Fruit fly (Drosophila melanogaster) whole organism, embryonic: ENCODE data around the gene Mgstl.

ENCODE experiments used
- Atf-2 ChIP-seq: fragments of 200-800 bp; sonication (Bioruptor generic); optimal IDR thresholded peaks from 2 replicates; lab custom pipeline; 2016; ENCODE audit warnings: missing biosample characterization, missing genetic modification characterization
- Bgb ChIP-seq: fragments of 200-800 bp; sonication (Bioruptor generic); IDR thresholded peaks from 2 replicates; pipeline ENCODE4 v1.3.6; 2022; ENCODE audit warnings: missing biosample characterization, missing genetic modification characterization; ENCODE audit not compliant: partially characterized antibody
- CG10959 ChIP-seq: fragments of 200-800 bp; sonication (Bioruptor generic); IDR thresholded peaks from 2 replicates; pipeline ENCODE4 v1.3.6; 2022; ENCODE audit warnings: missing biosample characterization, missing genetic modification characterization
- CG10979 ChIP-seq: fragments of 200-800 bp; sonication (Bioruptor generic); optimal IDR thresholded peaks from 2 replicates; lab custom pipeline; 2018; ENCODE audit warnings: missing biosample characterization, mild to moderate bottlenecking, missing genetic modification characterization, moderate library complexity
- CG11093 ChIP-seq: fragments of 200-800 bp; sonication (Bioruptor generic); IDR thresholded peaks from 3 replicates; pipeline ENCODE4 v1.3.6; 2022; ENCODE audit warnings: missing biosample characterization, missing genetic modification characterization
- CG12744 ChIP-seq: fragments of 200-800 bp; sonication (Bioruptor generic); optimal IDR thresholded peaks from 2 replicates; lab custom pipeline; 2016; ENCODE audit warnings: missing biosample characterization, missing genetic modification characterization
- CG12769 ChIP-seq: fragments of 200-800 bp; sonication (Bioruptor generic); optimal IDR thresholded peaks from 2 replicates; lab custom pipeline; 2019; ENCODE audit warnings: missing biosample characterization, mild to moderate bottlenecking, missing genetic modification characterization, moderate library complexity
- CG14050 ChIP-seq: fragments of 200-800 bp; sonication (Bioruptor generic); IDR thresholded peaks from 3 replicates; pipeline ENCODE4 v1.3.6; 2022; ENCODE audit warnings: missing biosample characterization, missing genetic modification characterization
- CG14667 ChIP-seq: fragments of 200-800 bp; sonication (Bioruptor generic); IDR thresholded peaks from 2 replicates; pipeline ENCODE4 v1.3.6; 2022; ENCODE audit warnings: missing biosample characterization, missing genetic modification characterization
- CG15269 ChIP-seq: fragments of 200-800 bp; sonication (Bioruptor generic); optimal IDR thresholded peaks from 2 replicates; lab custom pipeline; 2018; ENCODE audit warnings: missing biosample characterization, mild to moderate bottlenecking, missing genetic modification characterization, moderate library complexity
- CG1529 ChIP-seq: fragments of 200-800 bp; sonication (Bioruptor generic); optimal IDR thresholded peaks from 3 replicates; lab custom pipeline; 2018; ENCODE audit warnings: missing biosample characterization, missing genetic modification characterization
- CG17186 ChIP-seq: fragments of 200-800 bp; sonication (Bioruptor generic); optimal IDR thresholded peaks from 3 replicates; lab custom pipeline; 2017; ENCODE audit warnings: missing biosample characterization, missing genetic modification reagents, missing genetic modification characterization
- CG17328 ChIP-seq: fragments of 200-800 bp; sonication (Bioruptor generic); IDR thresholded peaks from 2 replicates; pipeline ENCODE4 v1.3.6; 2022; ENCODE audit warnings: missing biosample characterization, missing genetic modification characterization
- CG17361 ChIP-seq: fragments of 200-800 bp; sonication (Bioruptor generic); IDR thresholded peaks from 3 replicates; pipeline ENCODE4 v1.3.6; 2022; ENCODE audit warnings: missing biosample characterization, missing genetic modification characterization
- CG3407 ChIP-seq: fragments of 200-800 bp; sonication (Bioruptor generic); optimal IDR thresholded peaks from 2 replicates; lab custom pipeline; 2018; ENCODE audit warnings: missing biosample characterization, mild to moderate bottlenecking, missing genetic modification characterization
- CG4404 ChIP-seq: fragments of 200-800 bp; sonication (Bioruptor generic); IDR thresholded peaks from 2 replicates; pipeline ENCODE4 v1.3.6; 2022; ENCODE audit warnings: missing biosample characterization, missing genetic modification characterization
- CG4424 ChIP-seq: fragments of 200-800 bp; sonication (Bioruptor generic); optimal IDR thresholded peaks from 3 replicates; lab custom pipeline; 2016; ENCODE audit warnings: missing biosample characterization, missing genetic modification characterization
- CG4730 ChIP-seq: fragments of 200-800 bp; sonication (Bioruptor generic); IDR thresholded peaks from 2 replicates; pipeline ENCODE4 v1.3.6; 2022; ENCODE audit warnings: missing biosample characterization, missing genetic modification characterization
- CG5245 ChIP-seq: fragments of 200-800 bp; sonication (Bioruptor generic); optimal IDR thresholded peaks from 3 replicates; lab custom pipeline; 2016; ENCODE audit warnings: missing biosample characterization, missing genetic modification characterization
- CG6654 ChIP-seq: fragments of 200-800 bp; sonication (Bioruptor generic); optimal IDR thresholded peaks from 2 replicates; lab custom pipeline; 2017; ENCODE audit warnings: missing biosample characterization, mild to moderate bottlenecking, missing genetic modification characterization
- CG7987 ChIP-seq: fragments of 200-800 bp; sonication (Bioruptor generic); optimal IDR thresholded peaks from 2 replicates; lab custom pipeline; 2018; ENCODE audit warnings: missing biosample characterization, mild to moderate bottlenecking, missing genetic modification characterization, moderate library complexity
- CG8290 ChIP-seq, 3 experiments: fragments of 200-800 bp; sonication (Bioruptor generic); optimal IDR thresholded peaks; 2 replicates each; lab custom pipeline; 2016 to 2019; ENCODE audit warnings: missing biosample characterization in 3 of 3, missing genetic modification characterization in 3 of 3, mild to moderate bottlenecking in 2 of 3, moderate library complexity in 1 of 3
- CG9797 ChIP-seq: fragments of 200-800 bp; sonication (Bioruptor generic); optimal IDR thresholded peaks from 3 replicates; lab custom pipeline; 2018; ENCODE audit warnings: missing biosample characterization, mild to moderate bottlenecking, missing genetic modification characterization
- Dek ChIP-seq: fragments of 200-800 bp; sonication (Bioruptor generic); optimal IDR thresholded peaks from 3 replicates; lab custom pipeline; 2019; ENCODE audit warnings: missing biosample characterization, mild to moderate bottlenecking, missing genetic modification characterization, moderate library complexity
- Dfd ChIP-seq, 2 experiments: fragments of >200 bp; optimal IDR thresholded peaks; 2 replicates each; lab custom pipeline; 2017; ENCODE audit warnings: missing biosample characterization in 2 of 2, missing genetic modification characterization in 2 of 2
- Dip3 ChIP-seq: fragments of 200-800 bp; sonication (Bioruptor generic); optimal IDR thresholded peaks from 3 replicates; lab custom pipeline; 2016; ENCODE audit warnings: missing biosample characterization, missing genetic modification characterization
- Fer3 ChIP-seq: fragments of 200-800 bp; sonication (Bioruptor generic); optimal IDR thresholded peaks from 2 replicates; lab custom pipeline; 2018; ENCODE audit warnings: missing biosample characterization, mild to moderate bottlenecking, missing genetic modification characterization, moderate library complexity
- HLH54F ChIP-seq: fragments of 200-800 bp; sonication (Bioruptor generic); optimal IDR thresholded peaks from 3 replicates; lab custom pipeline; 2016; ENCODE audit warnings: missing biosample characterization, missing genetic modification characterization
- Hmr ChIP-seq: fragments of 200-800 bp; sonication (Bioruptor generic); optimal IDR thresholded peaks from 3 replicates; lab custom pipeline; 2017; ENCODE audit warnings: mild to moderate bottlenecking, missing biosample characterization, missing genetic modification reagents, missing genetic modification characterization
- Oaz ChIP-seq: fragments of 200-800 bp; sonication (Bioruptor generic); IDR thresholded peaks from 2 replicates; pipeline ENCODE4 v1.3.6; 2022; ENCODE audit warnings: missing biosample characterization, missing genetic modification characterization
- Scr ChIP-seq: fragments of 200-800 bp; sonication (Bioruptor generic); IDR thresholded peaks from 2 replicates; pipeline ENCODE4 v1.3.6; 2022; ENCODE audit warnings: missing biosample characterization, missing genetic modification characterization; ENCODE audit not compliant: partially characterized antibody
- Tbp ChIP-seq: fragments of >200 bp; optimal IDR thresholded peaks from 2 replicates; lab custom pipeline; 2018; ENCODE audit warnings: missing biosample characterization, missing genetic modification characterization
- ap ChIP-seq: fragments of 200-800 bp; sonication (Bioruptor generic); IDR thresholded peaks from 2 replicates; pipeline ENCODE4 v1.3.6; 2022; ENCODE audit warnings: missing biosample characterization, missing genetic modification characterization
- chif ChIP-seq, 2 experiments: fragments of 200-800 bp; sonication (Bioruptor generic); optimal IDR thresholded peaks; 3 replicates each; lab custom pipeline; 2016; ENCODE audit warnings: missing biosample characterization in 2 of 2, missing genetic modification characterization in 2 of 2
- dimm ChIP-seq: fragments of 200-800 bp; sonication (Bioruptor generic); IDR thresholded peaks from 2 replicates; pipeline ENCODE4 v1.3.6; 2022; ENCODE audit warnings: missing biosample characterization, missing genetic modification characterization
- disco-r ChIP-seq: fragments of 200-800 bp; sonication (Bioruptor generic); optimal IDR thresholded peaks from 2 replicates; lab custom pipeline; 2016; ENCODE audit warnings: missing biosample characterization, missing genetic modification characterization
- emc ChIP-seq: fragments of 200-800 bp; sonication (Bioruptor generic); optimal IDR thresholded peaks from 2 replicates; lab custom pipeline; 2016; ENCODE audit warnings: missing biosample characterization, missing genetic modification characterization
- ewg ChIP-seq: fragments of 200-800 bp; sonication (Bioruptor generic); optimal IDR thresholded peaks from 3 replicates; lab custom pipeline; 2017; ENCODE audit warnings: mild to moderate bottlenecking, missing biosample characterization, missing genetic modification reagents, missing genetic modification characterization
- eyg ChIP-seq: fragments of 200-800 bp; sonication (Bioruptor generic); optimal IDR thresholded peaks from 3 replicates; lab custom pipeline; 2016; ENCODE audit warnings: missing biosample characterization, missing genetic modification characterization
- gfzf ChIP-seq: fragments of 200-800 bp; sonication (Bioruptor generic); optimal IDR thresholded peaks from 2 replicates; lab custom pipeline; 2016; ENCODE audit warnings: missing biosample characterization, mild to moderate bottlenecking, missing genetic modification characterization, moderate library complexity
- grau ChIP-seq: fragments of 200-800 bp; optimal IDR thresholded peaks from 3 replicates; lab custom pipeline; 2019; ENCODE audit warnings: missing biosample characterization, mild to moderate bottlenecking, missing genetic modification characterization, moderate library complexity
- grn ChIP-seq: fragments of 200-800 bp; sonication (Bioruptor generic); optimal IDR thresholded peaks from 3 replicates; lab custom pipeline; 2017; ENCODE audit warnings: missing biosample characterization, missing genetic modification characterization
- mirr ChIP-seq: fragments of 200-800 bp; sonication (Bioruptor generic); optimal IDR thresholded peaks from 3 replicates; lab custom pipeline; 2018; ENCODE audit warnings: missing biosample characterization, mild to moderate bottlenecking, missing genetic modification characterization
- nerfin-2 ChIP-seq: fragments of 200-800 bp; sonication (Bioruptor generic); IDR thresholded peaks from 2 replicates; pipeline ENCODE4 v1.3.6; 2022; ENCODE audit warnings: missing biosample characterization, missing genetic modification characterization; ENCODE audit not compliant: partially characterized antibody
- org-1 ChIP-seq: fragments of 200-800 bp; sonication (Bioruptor generic); optimal IDR thresholded peaks from 2 replicates; lab custom pipeline; 2017; ENCODE audit warnings: missing biosample characterization, missing genetic modification characterization
- otp ChIP-seq: fragments of 200-800 bp; sonication (Bioruptor generic); IDR thresholded peaks from 3 replicates; pipeline ENCODE4, ENCODE4 v1.3.6; 2022; ENCODE audit warnings: missing biosample characterization, missing genetic modification characterization
- pfk ChIP-seq: fragments of 200-800 bp; sonication (Bioruptor generic); optimal IDR thresholded peaks from 2 replicates; lab custom pipeline; 2018; ENCODE audit warnings: missing biosample characterization, mild to moderate bottlenecking, missing genetic modification characterization, moderate library complexity
- psq ChIP-seq: fragments of 200-800 bp; sonication (Bioruptor generic); optimal IDR thresholded peaks from 2 replicates; lab custom pipeline; 2017; ENCODE audit warnings: missing biosample characterization, missing genetic modification characterization
- tup ChIP-seq: fragments of 200-800 bp; sonication (Bioruptor generic); optimal IDR thresholded peaks from 2 replicates; lab custom pipeline; 2016; ENCODE audit warnings: missing biosample characterization, mild to moderate bottlenecking, missing genetic modification characterization, moderate library complexity
- vnd ChIP-seq: fragments of 200-800 bp; sonication (Bioruptor generic); IDR thresholded peaks from 3 replicates; pipeline ENCODE4 v1.3.6; 2022; ENCODE audit warnings: missing biosample characterization, missing genetic modification characterization; ENCODE audit not compliant: partially characterized antibody

Gene Mgstl

DNA sequence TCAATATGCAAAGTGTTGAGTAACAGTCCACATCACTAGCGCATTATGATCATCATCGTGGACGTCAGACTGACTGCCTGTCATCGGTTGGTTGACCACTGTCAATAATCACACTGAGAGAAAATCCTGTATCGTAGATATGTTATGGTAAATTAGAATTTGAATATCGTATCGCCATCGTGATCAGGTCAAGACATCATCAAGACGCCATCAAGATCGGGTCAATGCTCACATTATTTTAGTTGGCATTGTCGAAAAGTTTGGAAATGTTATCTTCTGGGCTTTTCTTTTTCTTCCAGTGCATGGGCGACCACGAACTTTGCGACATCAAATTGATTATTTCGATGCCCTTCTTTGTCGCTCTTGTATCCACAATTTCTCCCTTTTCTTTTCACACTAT is 17.1 kb downstream of the Mgstl start (continued):
- TF ChIP-seq nerfin-2 (GFP tag; lab: Robert Waterston, UW): no peak
- peak; percentile 91 for TF ChIP-seq CG10979 (tag; lab: Kevin White, UChicago)
- TF ChIP-seq Atf-2: peak; percentile 91
- TF ChIP-seq CG17328: peak; percentile 90
- peak; percentile 85 for TF ChIP-seq CG14050 (GFP tag; lab: Robert Waterston, UW)
- peak; percentile 94 for TF ChIP-seq CG15269 (tag; lab: Kevin White, UChicago)
- TF ChIP-seq mirr: peak; percentile 48
- no peak for TF ChIP-seq Dfd (GFP tag; optimal IDR thresholded peaks at IDR 0.05; lab: Kevin White, UChicago)
- peak; percentile 67 for TF ChIP-seq Dip3 (GFP tag; lab: Kevin White, UChicago)
- TF ChIP-seq CG17361: peak; percentile 88
- TF ChIP-seq otp (GFP tag; lab: Robert Waterston, UW): peak; percentile 77; the same call in 2 of the 3 replicates
- TF ChIP-seq eyg (GFP tag; lab: Kevin White, UChicago): peak; percentile 91
- TF ChIP-seq CG4404: peak; percentile 32; the same call in 1 of the 2 replicates
- TF ChIP-seq CG8290 (GFP tag; optimal IDR thresholded peaks at IDR 0.05; lab: Kevin White, UChicago): peak; percentile 86
- TF ChIP-seq CG8290 (tag; optimal IDR thresholded peaks at IDR 0.05; lab: Kevin White, UChicago): peak; percentile 38 to 93
- peak; percentile 79 for TF ChIP-seq tup (GFP tag; lab: Kevin White, UChicago)
- no peak for TF ChIP-seq CG9797 (GFP tag; lab: Kevin White, UChicago)
- TF ChIP-seq CG3407 (GFP tag; lab: Kevin White, UChicago): peak; percentile 80
- TF ChIP-seq ap (GFP tag; lab: Robert Waterston, UW): peak; percentile 79
- TF ChIP-seq CG12744 (GFP tag; lab: Kevin White, UChicago): peak; percentile 72
- TF ChIP-seq CG17186: peak; percentile 53
- peak; percentile 66 for TF ChIP-seq dimm (GFP tag; lab: Robert Waterston, UW)
- peak; percentile 61 for TF ChIP-seq Oaz
- peak; percentile 78 for TF ChIP-seq CG6654 (GFP tag; lab: Kevin White, UChicago)
- peak; percentile 88 for TF ChIP-seq grau
- peak; percentile 93 for TF ChIP-seq CG12769 (tag; lab: Kevin White, UChicago)
- TF ChIP-seq CG11093 (GFP tag; lab: Robert Waterston, UW): peak; percentile 79
- TF ChIP-seq HLH54F (GFP tag; lab: Kevin White, UChicago): peak; percentile 81
- peak; percentile 39 for TF ChIP-seq emc (GFP tag; lab: Kevin White, UChicago)
- peak; percentile 76 for TF ChIP-seq psq
- peak; percentile 84 for TF ChIP-seq CG5245 (GFP tag; lab: Kevin White, UChicago)
- peak; percentile 74 for TF ChIP-seq disco-r
- peak; percentile 93 for TF ChIP-seq org-1 (GFP tag; lab: Kevin White, UChicago)
- peak; percentile 88 for TF ChIP-seq ewg (GFP tag; lab: Kevin White, UChicago)
- TF ChIP-seq CG4424: peak; percentile 86
- TF ChIP-seq Dek (tag; lab: Kevin White, UChicago): peak; percentile 89
- no peak for TF ChIP-seq Tbp
- TF ChIP-seq Scr (GFP tag; lab: Robert Waterston, UW): no peak
- TF ChIP-seq Fer3 (tag; lab: Kevin White, UChicago): peak; percentile 84
- TF ChIP-seq CG14667 (GFP tag; lab: Robert Waterston, UW): peak; percentile 78
- no peak for TF ChIP-seq vnd (GFP tag; lab: Robert Waterston, UW)
- TF ChIP-seq CG1529 (GFP tag; lab: Kevin White, UChicago): peak; percentile 89
- TF ChIP-seq pfk: no peak
- TF ChIP-seq Hmr (GFP tag; lab: Kevin White, UChicago): peak; percentile 85
- TF ChIP-seq CG4730 (GFP tag; lab: Robert Waterston, UW): peak; percentile 70; the same call in 1 of the 2 replicates
- no peak for TF ChIP-seq gfzf
- TF ChIP-seq Bgb (GFP tag; lab: Robert Waterston, UW): no peak
- TF ChIP-seq chif (GFP tag; optimal IDR thresholded peaks at IDR 0.05; lab: Kevin White, UChicago): peak; percentile 93 to 94
- TF ChIP-seq CG10959 (GFP tag; lab: Robert Waterston, UW): peak; percentile 81
- TF ChIP-seq grn (GFP tag; lab: Kevin White, UChicago): peak; percentile 58
- TF ChIP-seq CG7987 (GFP tag; lab: Kevin White, UChicago): peak; percentile 32
